Worm (Caenorhabditis elegans) whole organism, L1 larva: ENCODE data around the gene K02E10.7.

Experiments
- C16A3.4 ChIP-seq: fragments of 150-350 bp; optimal IDR thresholded peaks from 2 replicates; lab custom pipeline; 2014; ENCODE audit warnings: missing biosample characterization, missing genetic modification characterization
- Y116A8C.19 ChIP-seq: sonication (generic microtip); optimal IDR thresholded peaks from 2 replicates; lab custom pipeline; 2016; ENCODE audit warnings: missing compliant biosample characterization, missing genetic modification characterization, borderline replicate concordance
- alr-1 ChIP-seq: fragments of 200-800 bp; sonication (Bioruptor generic); optimal IDR thresholded peaks from 2 replicates; lab custom pipeline; 2018; ENCODE audit warnings: borderline replicate concordance, mild to moderate bottlenecking, missing genetic modification characterization, missing compliant biosample characterization
- aly-2 ChIP-seq: fragments of 150-350 bp; optimal IDR thresholded peaks from 2 replicates; lab custom pipeline; 2014; ENCODE audit warnings: missing biosample characterization, missing genetic modification characterization
- ama-1 ChIP-seq: fragments of 150-350 bp; optimal IDR thresholded peaks from 2 replicates; lab custom pipeline; 2014
- blmp-1 ChIP-seq: fragments of 150-350 bp; optimal IDR thresholded peaks from 2 replicates; lab custom pipeline; 2014; ENCODE audit warnings: missing biosample characterization, missing genetic modification characterization
- ceh-8 ChIP-seq: fragments of 200-800 bp; sonication (Bioruptor generic); optimal IDR thresholded peaks from 2 replicates; lab custom pipeline; 2018; ENCODE audit warnings: mild to moderate bottlenecking, missing genetic modification characterization, moderate library complexity, missing compliant biosample characterization
- ceh-88 ChIP-seq: fragments of 200-800 bp; sonication (Bioruptor generic); IDR thresholded peaks from 2 replicates; pipeline ENCODE4 v1.3.6; 2022; ENCODE audit warnings: missing genetic modification characterization, missing compliant biosample characterization
- ces-1 ChIP-seq: fragments of 150-350 bp; optimal IDR thresholded peaks from 2 replicates; lab custom pipeline; 2014; ENCODE audit warnings: missing biosample characterization, missing genetic modification reagents, missing genetic modification characterization
- dpl-1 ChIP-seq, 3 experiments: fragments of 150-350 bp in 2 of 3; sonication (generic microtip) in 1 of 3; optimal IDR thresholded peaks; 2 replicates each; lab custom pipeline; 2014 to 2017; ENCODE audit warnings: missing biosample characterization in 3 of 3, missing genetic modification characterization in 3 of 3, missing genetic modification reagents in 3 of 3
- dsc-1 ChIP-seq: sonication (generic microtip); optimal IDR thresholded peaks from 2 replicates; lab custom pipeline; 2016; ENCODE audit warnings: mild to moderate bottlenecking, missing genetic modification characterization, missing compliant biosample characterization
- efl-1 ChIP-seq, 4 experiments: fragments of 150-350 bp; optimal IDR thresholded peaks in 3 of 4; peaks in 1 of 4; 1 replicate in 1 of 4; 2 replicates in 3 of 4; lab custom pipeline; 2014; ENCODE audit warnings: missing biosample characterization in 2 of 4, missing genetic modification characterization in 2 of 4, missing genetic modification reagents in 2 of 4
- efl-3 ChIP-seq: fragments of 200-800 bp; sonication (Bioruptor generic); optimal IDR thresholded peaks from 2 replicates; lab custom pipeline; 2018; ENCODE audit warnings: mild to moderate bottlenecking, missing genetic modification characterization, missing compliant biosample characterization
- egl-27 ChIP-seq, 2 experiments: fragments of 150-350 bp in 1 of 2; sonication (generic microtip); optimal IDR thresholded peaks; 3 replicates each; lab custom pipeline; 2017 to 2018; ENCODE audit warnings: missing biosample characterization in 2 of 2, missing genetic modification characterization in 2 of 2, missing genetic modification reagents in 2 of 2
- elt-3 ChIP-seq, 6 experiments: fragments of 150-350 bp in 1 of 6; sonication (generic microtip); optimal IDR thresholded peaks; 2 replicates each; lab custom pipeline; 2017 to 2018; ENCODE audit warnings: missing biosample characterization in 6 of 6, missing genetic modification characterization in 6 of 6, inconsistent platforms in 1 of 6
- ets-5 ChIP-seq: fragments of 200-800 bp; sonication (Bioruptor generic); IDR thresholded peaks from 2 replicates; pipeline ENCODE4 v1.3.6; 2022; ENCODE audit warnings: missing genetic modification characterization, missing compliant biosample characterization
- fkh-10 ChIP-seq: sonication (generic microtip); optimal IDR thresholded peaks from 2 replicates; lab custom pipeline; 2017; ENCODE audit warnings: missing biosample characterization, missing genetic modification reagents, missing genetic modification characterization
- fkh-4 ChIP-seq: sonication (generic microtip); optimal IDR thresholded peaks from 2 replicates; lab custom pipeline; 2016; ENCODE audit warnings: missing compliant biosample characterization, missing genetic modification characterization, borderline replicate concordance
- fos-1 ChIP-seq: fragments of 150-350 bp; optimal IDR thresholded peaks from 2 replicates; lab custom pipeline; 2014; ENCODE audit warnings: missing biosample characterization, missing genetic modification characterization
- jun-1 ChIP-seq: fragments of 150-350 bp; optimal IDR thresholded peaks from 2 replicates; lab custom pipeline; 2014; ENCODE audit warnings: missing biosample characterization, missing genetic modification reagents, missing genetic modification characterization
- lin-13 ChIP-seq: fragments of 150-350 bp; optimal IDR thresholded peaks from 2 replicates; lab custom pipeline; 2014; ENCODE audit warnings: missing biosample characterization, missing genetic modification reagents, missing genetic modification characterization
- lin-14 ChIP-seq: fragments of 200-800 bp; sonication (Bioruptor generic); optimal IDR thresholded peaks from 2 replicates; lab custom pipeline; 2018; ENCODE audit warnings: mild to moderate bottlenecking, missing genetic modification characterization, moderate library complexity, missing compliant biosample characterization
- lin-35 ChIP-seq, 2 experiments: fragments of 150-350 bp; optimal IDR thresholded peaks; 2 replicates each; lab custom pipeline; 2014; ENCODE audit warnings: missing biosample characterization in 2 of 2, missing genetic modification characterization in 2 of 2, missing genetic modification reagents in 2 of 2
- lin-39 ChIP-seq: fragments of 150-350 bp; optimal IDR thresholded peaks from 2 replicates; lab custom pipeline; 2014; ENCODE audit warnings: missing biosample characterization, missing genetic modification reagents, missing genetic modification characterization
- lsy-2 ChIP-seq, 2 experiments: fragments of 150-350 bp; optimal IDR thresholded peaks; 2 replicates each; lab custom pipeline; 2014; ENCODE audit warnings: missing biosample characterization in 2 of 2, missing genetic modification characterization in 2 of 2
- mab-9 ChIP-seq: fragments of 200-800 bp; sonication (Bioruptor generic); IDR thresholded peaks from 2 replicates; pipeline ENCODE4 v1.3.6; 2022; ENCODE audit warnings: missing genetic modification reagents, missing genetic modification characterization, missing compliant biosample characterization
- mdl-1 ChIP-seq, 2 experiments: fragments of 150-350 bp; optimal IDR thresholded peaks; 2 replicates each; lab custom pipeline; 2014 to 2017; ENCODE audit warnings: missing biosample characterization in 2 of 2, missing genetic modification characterization in 2 of 2, inconsistent platforms in 1 of 2
- nhr-11 ChIP-seq: fragments of 150-350 bp; optimal IDR thresholded peaks from 2 replicates; lab custom pipeline; 2014; ENCODE audit warnings: missing biosample characterization, missing genetic modification characterization
- nhr-12 ChIP-seq: sonication (generic microtip); optimal IDR thresholded peaks from 2 replicates; lab custom pipeline; 2017; ENCODE audit warnings: missing biosample characterization, missing genetic modification characterization
- nhr-19 ChIP-seq: fragments of 200-800 bp; sonication (Bioruptor generic); conservative IDR thresholded peaks from 2 replicates; pipeline ENCODE4 v1.3.6; 2022; ENCODE audit warnings: missing genetic modification characterization, missing compliant biosample characterization
- nhr-20 ChIP-seq: sonication (generic microtip); optimal IDR thresholded peaks from 2 replicates; lab custom pipeline; 2016; ENCODE audit warnings: mild to moderate bottlenecking, missing genetic modification characterization, missing compliant biosample characterization
- nhr-237 ChIP-seq: fragments of 150-350 bp; optimal IDR thresholded peaks from 2 replicates; lab custom pipeline; 2014; ENCODE audit warnings: missing biosample characterization, missing genetic modification characterization
- nhr-47 ChIP-seq: sonication (generic microtip); optimal IDR thresholded peaks from 2 replicates; lab custom pipeline; 2016; ENCODE audit warnings: mild to moderate bottlenecking, missing genetic modification characterization, moderate library complexity, missing compliant biosample characterization
- nhr-71 ChIP-seq: sonication (generic microtip); optimal IDR thresholded peaks from 2 replicates; lab custom pipeline; 2016; ENCODE audit warnings: mild to moderate bottlenecking, missing genetic modification characterization, moderate library complexity, missing compliant biosample characterization
- nhr-76 ChIP-seq: sonication (generic microtip); optimal IDR thresholded peaks from 2 replicates; lab custom pipeline; 2017; ENCODE audit warnings: missing biosample characterization, missing genetic modification characterization
- nhr-77 ChIP-seq: fragments of 150-350 bp; optimal IDR thresholded peaks from 2 replicates; lab custom pipeline; 2014; ENCODE audit warnings: missing biosample characterization, missing genetic modification characterization
- nhr-84 ChIP-seq: sonication (generic microtip); optimal IDR thresholded peaks from 2 replicates; lab custom pipeline; 2017; ENCODE audit warnings: missing biosample characterization, missing genetic modification characterization
- nhr-85 ChIP-seq: sonication (generic microtip); peaks from one replicate; lab custom pipeline; 2016; ENCODE audit warnings: missing genetic modification characterization, inconsistent platforms, missing compliant biosample characterization
- pax-3 ChIP-seq: fragments of 200-800 bp; sonication (Bioruptor generic); optimal IDR thresholded peaks from 2 replicates; lab custom pipeline; 2018; ENCODE audit warnings: mild to moderate bottlenecking, missing genetic modification characterization, moderate library complexity, missing compliant biosample characterization
- rnt-1 ChIP-seq: sonication (generic microtip); optimal IDR thresholded peaks from 2 replicates; lab custom pipeline; 2016; ENCODE audit warnings: mild to moderate bottlenecking, missing genetic modification characterization, moderate library complexity, missing compliant biosample characterization
- skn-1 ChIP-seq: fragments of 150-350 bp; optimal IDR thresholded peaks from 2 replicates; lab custom pipeline; 2014; ENCODE audit warnings: missing biosample characterization, missing genetic modification characterization
- snu-23 ChIP-seq: sonication (generic microtip); optimal IDR thresholded peaks from 2 replicates; lab custom pipeline; 2016; ENCODE audit warnings: missing genetic modification characterization, missing compliant biosample characterization
- sup-37 ChIP-seq: fragments of 200-800 bp; sonication (Bioruptor generic); optimal IDR thresholded peaks from 2 replicates; lab custom pipeline; 2018; ENCODE audit warnings: mild to moderate bottlenecking, missing genetic modification characterization, missing compliant biosample characterization
- swsn-7 ChIP-seq: sonication (generic microtip); optimal IDR thresholded peaks from 2 replicates; lab custom pipeline; 2016; ENCODE audit warnings: missing genetic modification characterization, missing compliant biosample characterization
- tlp-1 ChIP-seq: fragments of 150-350 bp; optimal IDR thresholded peaks from 2 replicates; lab custom pipeline; 2014; ENCODE audit warnings: missing biosample characterization, missing genetic modification characterization
- unc-130 ChIP-seq: fragments of 150-350 bp; optimal IDR thresholded peaks from 2 replicates; lab custom pipeline; 2017; ENCODE audit warnings: missing biosample characterization, missing genetic modification characterization, inconsistent platforms
- unc-30 ChIP-seq: sonication (generic microtip); optimal IDR thresholded peaks from 2 replicates; lab custom pipeline; 2017; ENCODE audit warnings: missing biosample characterization, missing genetic modification characterization
- vab-15 ChIP-seq: sonication (generic microtip); optimal IDR thresholded peaks from 2 replicates; lab custom pipeline; 2017; ENCODE audit warnings: missing genotype, mild to moderate bottlenecking, missing genetic modification characterization, missing compliant biosample characterization
- zag-1 ChIP-seq: fragments of 150-350 bp; optimal IDR thresholded peaks from 2 replicates; lab custom pipeline; 2014; ENCODE audit warnings: missing biosample characterization, missing genetic modification characterization
- ztf-4 ChIP-seq: fragments of 150-350 bp; optimal IDR thresholded peaks from 2 replicates; lab custom pipeline; 2014; ENCODE audit warnings: missing biosample characterization, missing genetic modification characterization

K02E10.7 gene

DNA sequence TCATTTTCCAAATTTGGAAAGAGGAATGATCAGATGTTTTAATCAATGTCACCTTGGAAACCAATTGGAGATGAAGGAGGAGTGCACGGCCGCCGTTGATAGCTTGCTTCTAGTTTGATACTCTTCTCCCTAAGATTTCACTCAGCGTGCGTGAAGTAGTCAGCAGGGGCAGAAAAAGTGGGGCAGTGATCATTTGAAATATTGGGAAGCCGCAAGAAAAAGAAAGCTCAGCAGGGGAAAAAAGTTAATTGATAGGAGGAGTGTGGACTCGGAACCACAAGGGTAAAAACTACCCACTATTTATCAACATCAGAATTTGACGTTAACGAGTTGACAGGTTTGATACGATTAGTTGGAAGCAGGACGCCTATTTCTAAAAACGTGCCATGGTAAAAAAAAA is at the start of gene K02E10.7:
Gene K02E10.7, minus strand, starts transcription at position 101 of the 400 bp plus-strand sequence.
- TF ChIP-seq rnt-1 (tag; lab: Kevin White, UChicago) (no peak), dsc-1 (tag; lab: Kevin White, UChicago) (no peak), fkh-10 (GFP tag; lab: Kevin White, UChicago) (no peak), ceh-8 (GFP tag; lab: Kevin White, UChicago) (no peak), fos-1 (tag; lab: Kevin White, UChicago) (no peak), nhr-11 (tag; lab: Kevin White, UChicago) (no peak), alr-1 (tag; lab: Kevin White, UChicago) (no peak), ceh-88 (GFP tag; lab: Robert Waterston, UW) (no peak), unc-130 (no peak), nhr-20 (tag; lab: Kevin White, UChicago) (no peak), zag-1 (tag; lab: Kevin White, UChicago) (no peak), dpl-1 (GFP tag; optimal IDR thresholded peaks at IDR 0.05; lab: Kevin White, UChicago) (no peak), lin-39 (tag; lab: Kevin White, UChicago) (no peak), nhr-237 (no peak), nhr-19 (GFP tag; lab: Robert Waterston, UW) (no peak), vab-15 (tag; lab: Kevin White, UChicago) (no peak)

ce11 chrX:2553433-2553860 is 45.1 kb upstream of the K02E10.7 start:
- peak; percentile 65 for TF ChIP-seq nhr-19 (GFP tag; lab: Robert Waterston, UW)
- TF ChIP-seq ztf-4 (tag; lab: Kevin White, UChicago) = no peak
- peak; percentile 68 for TF ChIP-seq blmp-1 (tag; lab: Kevin White, UChicago)
- TF ChIP-seq rnt-1 (tag; lab: Kevin White, UChicago) = peak; percentile 59
- peak; percentile 69 for TF ChIP-seq swsn-7 (tag; lab: Kevin White, UChicago)
- peak; percentile 83 for TF ChIP-seq dsc-1 (tag; lab: Kevin White, UChicago)
- TF ChIP-seq fkh-4 = no peak
- TF ChIP-seq lin-13 (GFP tag; lab: Kevin White, UChicago) = peak; percentile 2
- TF ChIP-seq unc-30 = no peak
- TF ChIP-seq skn-1 = peak; percentile 95
- TF ChIP-seq nhr-85 = peak; percentile 76
- TF ChIP-seq lin-35 (GFP tag; optimal IDR thresholded peaks at IDR 0.05; lab: Kevin White, UChicago) = peak; percentile 38 to 77
- peak; percentile 10 for TF ChIP-seq aly-2 (tag; lab: Kevin White, UChicago)
- no peak for TF ChIP-seq ets-5 (GFP tag; lab: Robert Waterston, UW)
- no peak for TF ChIP-seq ces-1 (GFP tag; lab: Kevin White, UChicago)
- peak in 1 of 2 experiments; percentile 74 for TF ChIP-seq mdl-1 (tag; optimal IDR thresholded peaks at IDR 0.05; lab: Kevin White, UChicago)
- peak; percentile 42 to 67 for TF ChIP-seq lsy-2 (tag; optimal IDR thresholded peaks at IDR 0.05; lab: Kevin White, UChicago)
- peak; percentile 81 for TF ChIP-seq nhr-71 (tag; lab: Kevin White, UChicago)
- TF ChIP-seq mab-9 (GFP tag; lab: Robert Waterston, UW) = no peak
- no peak for TF ChIP-seq vab-15 (tag; lab: Kevin White, UChicago)
- TF ChIP-seq egl-27 (tag; optimal IDR thresholded peaks at IDR 0.05; lab: Kevin White, UChicago) = no peak
- no peak for TF ChIP-seq Y116A8C.19
- no peak for TF ChIP-seq efl-3 (GFP tag; lab: Kevin White, UChicago)
- peak; percentile 46 for TF ChIP-seq fos-1 (tag; lab: Kevin White, UChicago)
- TF ChIP-seq elt-3 (tag; optimal IDR thresholded peaks at IDR 0.05; lab: Kevin White, UChicago) = peak in 2 of 6 experiments; percentile 53 to 56
- peak; percentile 67 for TF ChIP-seq lin-14 (GFP tag; lab: Kevin White, UChicago)
- TF ChIP-seq alr-1 (tag; lab: Kevin White, UChicago) = no peak
- peak in 1 of 3 experiments; percentile 18 for TF ChIP-seq dpl-1 (GFP tag; optimal IDR thresholded peaks at IDR 0.05; lab: Kevin White, UChicago)
- TF ChIP-seq ama-1 = no peak
- no peak for TF ChIP-seq nhr-12 (tag; lab: Kevin White, UChicago)
- peak; percentile 82 for TF ChIP-seq nhr-47
- peak; percentile 63 for TF ChIP-seq jun-1 (tag; lab: Kevin White, UChicago)
- TF ChIP-seq snu-23 = peak; percentile 82
- TF ChIP-seq pax-3 = peak; percentile 21
- TF ChIP-seq efl-1 (optimal IDR thresholded peaks at IDR 0.05; lab: Kevin White, UChicago) = peak; percentile 13 to 25
- TF ChIP-seq efl-1 (GFP tag; optimal IDR thresholded peaks at IDR 0.05 in 1 of 2; lab: Kevin White, UChicago) = no peak
- peak; percentile 51 for TF ChIP-seq sup-37 (GFP tag; lab: Kevin White, UChicago)
- no peak for TF ChIP-seq tlp-1 (tag; lab: Kevin White, UChicago)
- TF ChIP-seq nhr-84 = no peak
- peak; percentile 57 for TF ChIP-seq C16A3.4 (tag; lab: Kevin White, UChicago)
- peak; percentile 43 for TF ChIP-seq nhr-77 (tag; lab: Kevin White, UChicago)
- no peak for TF ChIP-seq nhr-76
